Worm (Caenorhabditis elegans): ENCODE data around the gene F49E12.10.

ce11 chrII:8399064-8399463, 8.2 kb downstream of the F49E12.10 start, which contains the start of gene dod-23:
- TF ChIP-seq arid-1 (GFP tag; conservative IDR thresholded peaks at IDR 0.05) (no peak), nhr-28 (tag; optimal IDR thresholded peaks at IDR 0.05) (no peak), T26A8.4 (GFP tag; IDR thresholded peaks at IDR 0.05) (no peak), Y5F2A.4 (GFP tag; optimal IDR thresholded peaks at IDR 0.05) (no peak)
